Worm (Caenorhabditis elegans): ENCODE data around the gene ilys-5.

The ilys-5 gene

DNA sequence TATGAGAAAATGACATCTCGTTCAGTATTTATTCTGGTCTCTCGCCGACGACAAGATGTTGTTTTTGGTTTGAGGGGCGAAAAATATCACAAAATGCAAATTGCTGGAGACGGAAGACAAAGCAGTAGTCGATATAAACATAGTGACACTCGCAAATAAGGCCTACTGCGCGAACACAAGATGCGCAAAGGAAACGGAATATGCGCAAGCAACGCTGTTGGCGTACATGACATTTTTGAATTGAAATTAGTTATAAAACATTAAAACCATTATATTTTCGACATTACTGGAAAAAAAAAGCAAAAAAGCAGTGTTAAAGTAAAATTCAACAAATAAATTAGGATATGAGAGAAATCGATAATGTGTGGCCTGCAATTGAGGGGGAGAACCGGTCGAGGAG is 31.6 kb downstream of the ilys-5 start, which contains the start of gene cdf-1:
Gene cdf-1, minus strand, starts transcription at position 136 of the 400 bp plus-strand sequence.
- TF ChIP-seq F13C5.2 (tag; optimal IDR thresholded peaks at IDR 0.05) (peak; percentile 5), tra-4 (tag; optimal IDR thresholded peaks at IDR 0.05) (no peak), ama-1 (optimal IDR thresholded peaks at IDR 0.05) (no peak), hnd-1 (tag; optimal IDR thresholded peaks at IDR 0.05) (no peak), flt-1 (GFP tag; IDR thresholded peaks at IDR 0.05) (no peak), hmg-4 (GFP tag; optimal IDR thresholded peaks at IDR 0.05) (no peak), sea-1 (GFP tag; conservative IDR thresholded peaks at IDR 0.05) (no peak), ceh-13 (GFP tag; optimal IDR thresholded peaks at IDR 0.05) (no peak), scrt-1 (GFP tag; IDR thresholded peaks at IDR 0.05) (no peak)

- no peak for TF ChIP-seq scrt-1 (GFP tag; IDR thresholded peaks at IDR 0.05)
- no peak for TF ChIP-seq ceh-36 (tag; optimal IDR thresholded peaks at IDR 0.05)
- no peak for TF ChIP-seq B0310.2 (tag; optimal IDR thresholded peaks at IDR 0.05)
- TF ChIP-seq F13C5.2 (tag; optimal IDR thresholded peaks at IDR 0.05) = no peak
- TF ChIP-seq tra-4 (tag; optimal IDR thresholded peaks at IDR 0.05) = no peak
- TF ChIP-seq pes-1 (GFP tag; IDR thresholded peaks at IDR 0.05) = no peak
- no peak for TF ChIP-seq sea-1 (GFP tag; conservative IDR thresholded peaks at IDR 0.05)
- no peak for TF ChIP-seq hnd-1 (tag; optimal IDR thresholded peaks at IDR 0.05)
- TF ChIP-seq aly-1 (tag; optimal IDR thresholded peaks at IDR 0.05) = no peak
- TF ChIP-seq hmg-4 (GFP tag; optimal IDR thresholded peaks at IDR 0.05) = no peak
These were observed 33.5 kb downstream of the ilys-5 start for ce11 chrX:6503148-6503547.

DNA sequence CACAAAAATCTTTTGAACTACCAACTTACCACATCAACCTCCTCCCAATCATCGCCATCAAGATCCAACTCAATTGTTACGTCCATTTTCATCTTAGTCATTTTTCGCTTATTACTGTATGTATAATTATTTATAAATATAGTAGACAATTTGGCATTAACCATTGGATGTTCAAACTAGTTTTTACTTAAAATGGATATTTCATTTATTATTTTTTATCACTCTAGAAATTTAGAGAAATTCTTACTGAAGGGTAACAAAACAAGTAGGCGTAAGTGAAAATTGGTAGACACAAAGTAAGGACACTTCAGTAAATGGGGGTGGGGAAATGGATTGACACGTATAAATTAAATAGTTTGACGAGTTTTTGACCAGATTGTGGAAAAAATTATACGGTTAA is 36.9 kb downstream of the ilys-5 start, which contains the start of gene actl-1:
Gene actl-1, minus strand, starts transcription at position 101 of the 400 bp plus-strand sequence.
- TF ChIP-seq hmbx-1 (tag; optimal IDR thresholded peaks at IDR 0.05) = no peak
- no peak for TF ChIP-seq tbx-37 (GFP tag; conservative IDR thresholded peaks at IDR 0.05)
- TF ChIP-seq ceh-13 (GFP tag; optimal IDR thresholded peaks at IDR 0.05) = no peak
- no peak for TF ChIP-seq scrt-1 (GFP tag; IDR thresholded peaks at IDR 0.05)
- no peak for TF ChIP-seq tra-4 (tag; optimal IDR thresholded peaks at IDR 0.05)
- TF ChIP-seq pes-1 (GFP tag; IDR thresholded peaks at IDR 0.05) = no peak
- TF ChIP-seq hnd-1 (tag; optimal IDR thresholded peaks at IDR 0.05) = no peak
- TF ChIP-seq hmg-4 (GFP tag; optimal IDR thresholded peaks at IDR 0.05) = no peak
- TF ChIP-seq aly-1 (tag; optimal IDR thresholded peaks at IDR 0.05) = no peak
- TF ChIP-seq sea-1 (GFP tag; conservative IDR thresholded peaks at IDR 0.05) = no peak
- TF ChIP-seq ceh-36 (tag; optimal IDR thresholded peaks at IDR 0.05) = no peak

DNA sequence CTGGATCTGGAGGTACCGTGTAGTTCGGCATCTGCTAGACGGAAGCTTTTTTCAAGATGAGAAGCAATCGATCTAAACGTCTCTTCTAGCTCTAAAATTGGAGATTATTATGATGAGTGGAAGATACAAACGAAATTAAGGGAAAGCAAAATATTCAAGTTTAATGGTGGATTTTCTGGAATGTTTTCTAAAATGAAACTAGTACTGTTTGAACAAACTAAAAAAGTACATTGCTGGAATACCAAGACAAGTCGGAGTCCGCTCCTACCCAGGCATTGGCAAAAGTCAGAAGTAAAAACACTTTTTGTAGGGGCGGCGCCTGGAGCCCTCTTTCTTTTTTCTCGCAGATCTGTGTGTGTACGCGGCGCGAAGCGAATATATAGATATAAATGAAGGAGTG is 51.9 kb downstream of the ilys-5 start, which contains the start of gene gar-1:
Gene gar-1, minus strand, starts transcription at position 101 of the 400 bp plus-strand sequence.
- TF ChIP-seq hmbx-1 (tag; optimal IDR thresholded peaks at IDR 0.05) (no peak), tra-4 (tag; optimal IDR thresholded peaks at IDR 0.05) (no peak), F13C5.2 (tag; optimal IDR thresholded peaks at IDR 0.05) (no peak), ets-7 (tag; optimal IDR thresholded peaks at IDR 0.05) (no peak), pes-1 (GFP tag; IDR thresholded peaks at IDR 0.05) (no peak), aly-1 (tag; optimal IDR thresholded peaks at IDR 0.05) (no peak)

All from whole organism, early embryonic.